Worm (Caenorhabditis elegans) whole organism, young adult: ENCODE results near the gene srg-69.
A peak's percentile ranks its signal among the peaks of the same experiment; 100 is the strongest.

Experiments
- B0261.1 ChIP-seq: sonication (generic microtip); optimal IDR thresholded peaks from 2 replicates; lab custom pipeline; 2016; ENCODE audit warnings: mild to moderate bottlenecking, missing genetic modification characterization, moderate library complexity, missing compliant biosample characterization
- B0336.3 ChIP-seq: fragments of 200-800 bp; sonication (Bioruptor generic); IDR thresholded peaks from 2 replicates; pipeline ENCODE4 v1.3.6; 2022; ENCODE audit warnings: missing genetic modification characterization, missing compliant biosample characterization
- C06A6.2 ChIP-seq: fragments of 200-800 bp; sonication (Bioruptor generic); conservative IDR thresholded peaks from 2 replicates; pipeline ENCODE4 v1.3.6; 2022; ENCODE audit warnings: missing genetic modification characterization, missing compliant biosample characterization
- F23B12.7 ChIP-seq: sonication (generic microtip); optimal IDR thresholded peaks from 2 replicates; lab custom pipeline; 2017; ENCODE audit warnings: missing genetic modification characterization, mild to moderate bottlenecking, missing compliant biosample characterization, antibody characterized with exemption, moderate library complexity; ENCODE audit not compliant: insufficient read depth
- F37B4.10 ChIP-seq: fragments of 200-800 bp; sonication (Bioruptor generic); IDR thresholded peaks from 2 replicates; pipeline ENCODE4 v1.3.6; 2022; ENCODE audit warnings: missing genetic modification characterization, missing compliant biosample characterization
- F49E8.2 ChIP-seq: sonication (generic microtip); optimal IDR thresholded peaks from 3 replicates; lab custom pipeline; 2017; ENCODE audit warnings: missing genetic modification characterization, mild to moderate bottlenecking, missing compliant biosample characterization, antibody characterized with exemption, moderate library complexity; ENCODE audit not compliant: insufficient read depth
- F55B11.4 ChIP-seq: sonication (generic microtip); optimal IDR thresholded peaks from 2 replicates; lab custom pipeline; 2016; ENCODE audit warnings: missing compliant biosample characterization, missing genetic modification characterization, borderline replicate concordance; ENCODE audit not compliant: insufficient read depth
- K11D2.4 ChIP-seq: fragments of 200-800 bp; sonication (Bioruptor generic); IDR thresholded peaks from 2 replicates; pipeline ENCODE4 v1.3.6; 2022; ENCODE audit warnings: missing genetic modification reagents, missing genetic modification characterization, missing compliant biosample characterization
- Y67H2A.10 ChIP-seq: fragments of 200-800 bp; sonication (Bioruptor generic); conservative IDR thresholded peaks from 2 replicates; pipeline ENCODE4 v1.3.6; 2022; ENCODE audit warnings: missing genetic modification reagents, missing genetic modification characterization, missing compliant biosample characterization
- ZK185.1 ChIP-seq: sonication (generic microtip); optimal IDR thresholded peaks from 2 replicates; lab custom pipeline; 2016; ENCODE audit warnings: mild to moderate bottlenecking, missing genetic modification characterization, missing compliant biosample characterization; ENCODE audit not compliant: poor library complexity, severe bottlenecking
- ama-1 ChIP-seq, 3 experiments: fragments of 150-350 bp in 1 of 3; sonication (generic microtip) in 2 of 3; optimal IDR thresholded peaks; 2 replicates each; lab custom pipeline; 2014 to 2018; ENCODE audit warnings: missing biosample characterization in 2 of 3, missing genetic modification characterization in 2 of 3, missing genetic modification reagents in 2 of 3
- athp-1 ChIP-seq: sonication (generic microtip); optimal IDR thresholded peaks from 2 replicates; lab custom pipeline; 2017; ENCODE audit warnings: mild to moderate bottlenecking, missing genetic modification characterization, missing compliant biosample characterization
- cebp-1 ChIP-seq, 2 experiments: fragments of 200-800 bp in 1 of 2; sonication (Bioruptor generic) in 1 of 2; sonication (generic microtip) in 1 of 2; IDR thresholded peaks in 1 of 2; optimal IDR thresholded peaks in 1 of 2; 2 replicates each; pipeline versions ENCODE4 v1.3.6 to Lab custom; 2017 to 2022; ENCODE audit warnings: missing compliant biosample characterization in 2 of 2, missing genetic modification characterization in 2 of 2, mild to moderate bottlenecking in 1 of 2, missing genetic modification reagents in 1 of 2, moderate library complexity in 1 of 2
- cebp-2 ChIP-seq: fragments of 200-800 bp; sonication (Bioruptor generic); IDR thresholded peaks from 2 replicates; pipeline ENCODE4 v1.3.6; 2022; ENCODE audit warnings: missing genetic modification characterization, missing compliant biosample characterization
- dox-1 ChIP-seq: fragments of 200-800 bp; sonication (Bioruptor generic); IDR thresholded peaks from 2 replicates; pipeline ENCODE4 v1.3.6; 2022; ENCODE audit warnings: missing genetic modification reagents, missing genetic modification characterization, missing compliant biosample characterization
- dpl-1 ChIP-seq: fragments of 150-350 bp; optimal IDR thresholded peaks from 2 replicates; lab custom pipeline; 2014; ENCODE audit warnings: missing biosample characterization, missing genetic modification reagents, missing genetic modification characterization
- egl-18 ChIP-seq: fragments of 200-800 bp; sonication (Bioruptor generic); IDR thresholded peaks from 2 replicates; pipeline ENCODE4 v1.3.6; 2022; ENCODE audit warnings: missing genetic modification reagents, missing genetic modification characterization, missing compliant biosample characterization
- ekl-4 ChIP-seq: fragments of 200-800 bp; sonication (Bioruptor generic); IDR thresholded peaks from 2 replicates; pipeline ENCODE4 v1.3.6; 2022; ENCODE audit warnings: missing genetic modification reagents, missing genetic modification characterization, missing compliant biosample characterization
- hlh-26 ChIP-seq: fragments of 200-800 bp; sonication (Bioruptor generic); conservative IDR thresholded peaks from 2 replicates; pipeline ENCODE4 v1.3.6; 2022; ENCODE audit warnings: missing genetic modification reagents, missing genetic modification characterization, missing compliant biosample characterization
- hmg-1.2 ChIP-seq: fragments of 200-800 bp; sonication (Bioruptor generic); IDR thresholded peaks from 2 replicates; pipeline ENCODE4 v1.3.6; 2022; ENCODE audit warnings: missing genetic modification reagents, missing genetic modification characterization, missing compliant biosample characterization
- hmg-20 ChIP-seq: fragments of 200-800 bp; sonication (Bioruptor generic); IDR thresholded peaks from 2 replicates; pipeline ENCODE4 v1.3.6; 2022; ENCODE audit warnings: missing genetic modification reagents, missing genetic modification characterization, missing compliant biosample characterization
- hrde-1 ChIP-seq: sonication (generic microtip); optimal IDR thresholded peaks from 2 replicates; lab custom pipeline; 2016; ENCODE audit warnings: missing genetic modification characterization, mild to moderate bottlenecking, missing compliant biosample characterization, moderate library complexity, missing genotype, missing genetic modification reagents, borderline replicate concordance
- lag-1 ChIP-seq: fragments of 200-800 bp; sonication (Bioruptor generic); IDR thresholded peaks from 2 replicates; pipeline ENCODE4 v1.3.6; 2022; ENCODE audit warnings: missing genetic modification reagents, missing genetic modification characterization, missing compliant biosample characterization
- let-607 ChIP-seq, 2 experiments: fragments of 200-800 bp in 1 of 2; sonication (Bioruptor generic) in 1 of 2; sonication (generic microtip) in 1 of 2; optimal IDR thresholded peaks; 2 replicates each; lab custom pipeline; 2016 to 2018; ENCODE audit warnings: mild to moderate bottlenecking in 2 of 2, missing compliant biosample characterization in 2 of 2, missing genetic modification characterization in 2 of 2, moderate library complexity in 2 of 2, missing genotype in 1 of 2
- lin-26 ChIP-seq: fragments of 200-800 bp; sonication (Bioruptor generic); IDR thresholded peaks from 2 replicates; pipeline ENCODE4 v1.3.6; 2022; ENCODE audit warnings: missing genetic modification reagents, missing genetic modification characterization, missing compliant biosample characterization
- lsy-27 ChIP-seq: sonication (generic microtip); optimal IDR thresholded peaks from 2 replicates; lab custom pipeline; 2017; ENCODE audit warnings: missing genetic modification characterization, mild to moderate bottlenecking, missing compliant biosample characterization, antibody characterized with exemption, missing genotype, borderline replicate concordance; ENCODE audit not compliant: insufficient read depth
- madf-8 ChIP-seq: fragments of 200-800 bp; sonication (Bioruptor generic); conservative IDR thresholded peaks from 2 replicates; pipeline ENCODE4 v1.3.6; 2022; ENCODE audit warnings: missing genetic modification reagents, missing genetic modification characterization, missing compliant biosample characterization
- mel-28 ChIP-seq: sonication (generic microtip); optimal IDR thresholded peaks from 2 replicates; lab custom pipeline; 2016; ENCODE audit warnings: borderline replicate concordance, mild to moderate bottlenecking, missing genetic modification characterization, missing compliant biosample characterization
- nhr-80 ChIP-seq: sonication (generic microtip); optimal IDR thresholded peaks from 2 replicates; lab custom pipeline; 2016; ENCODE audit warnings: missing genetic modification characterization, missing compliant biosample characterization
- nhr-90 ChIP-seq: sonication (generic microtip); optimal IDR thresholded peaks from 2 replicates; lab custom pipeline; 2016; ENCODE audit warnings: missing genotype, mild to moderate bottlenecking, missing genetic modification characterization, missing compliant biosample characterization
- rcor-1 ChIP-seq: fragments of 200-800 bp; sonication (Bioruptor generic); IDR thresholded peaks from 2 replicates; pipeline ENCODE4 v1.3.6; 2022; ENCODE audit warnings: missing genetic modification reagents, missing genetic modification characterization, missing compliant biosample characterization
- rpc-1 ChIP-seq, 2 experiments: fragments of 150-350 bp in 1 of 2; sonication (generic microtip) in 1 of 2; optimal IDR thresholded peaks; 2 replicates each; lab custom pipeline; 2014 to 2018; ENCODE audit warnings: missing biosample characterization in 1 of 2, missing genetic modification characterization in 1 of 2, missing genetic modification reagents in 1 of 2, missing genotype in 1 of 2
- sptf-2 ChIP-seq: fragments of 200-800 bp; sonication (Bioruptor generic); optimal IDR thresholded peaks from 2 replicates; lab custom pipeline; 2018; ENCODE audit warnings: mild to moderate bottlenecking, missing genetic modification characterization, missing compliant biosample characterization
- tbx-9 ChIP-seq: sonication (generic microtip); optimal IDR thresholded peaks from 2 replicates; lab custom pipeline; 2016; ENCODE audit warnings: borderline replicate concordance, missing genetic modification characterization, inconsistent platforms, missing compliant biosample characterization
- unc-130 ChIP-seq: sonication (generic microtip); optimal IDR thresholded peaks from 2 replicates; lab custom pipeline; 2016; ENCODE audit warnings: missing genetic modification reagents, missing genetic modification characterization, missing compliant biosample characterization
- unc-62 ChIP-seq: fragments of 150-350 bp; optimal IDR thresholded peaks from 2 replicates; lab custom pipeline; 2014; ENCODE audit warnings: missing biosample characterization, missing genetic modification reagents, missing genetic modification characterization
- zfh-2 ChIP-seq: fragments of 200-800 bp; sonication (Bioruptor generic); conservative IDR thresholded peaks from 2 replicates; pipeline ENCODE4 v1.3.6; 2022; ENCODE audit warnings: missing genetic modification reagents, missing genetic modification characterization, missing compliant biosample characterization
- ztf-25 ChIP-seq: fragments of 200-800 bp; sonication (Bioruptor generic); IDR thresholded peaks from 2 replicates; pipeline ENCODE4 v1.3.6; 2022; ENCODE audit warnings: missing genetic modification reagents, missing genetic modification characterization, missing compliant biosample characterization
- ztf-26 ChIP-seq: sonication (generic microtip); optimal IDR thresholded peaks from 2 replicates; lab custom pipeline; 2017; ENCODE audit warnings: missing genetic modification characterization, missing compliant biosample characterization
- ztf-28 ChIP-seq: fragments of 200-800 bp; sonication (Bioruptor generic); IDR thresholded peaks from 2 replicates; pipeline ENCODE4 v1.3.6; 2022; ENCODE audit warnings: missing genetic modification reagents, missing genetic modification characterization, missing compliant biosample characterization
- ztf-6 ChIP-seq: fragments of 200-800 bp; sonication (Bioruptor generic); IDR thresholded peaks from 2 replicates; pipeline ENCODE4 v1.3.6; 2022; ENCODE audit warnings: missing genetic modification reagents, missing genetic modification characterization, missing compliant biosample characterization

The srg-69 gene

ce11 chrII:5377467-5378238 lies 22.2 kb downstream of the srg-69 start, which contains the start of gene prdx-2 (continued):
- no peak for TF ChIP-seq ama-1 (optimal IDR thresholded peaks at IDR 0.05; lab: Kevin White, UChicago)
- no peak for TF ChIP-seq ama-1 (GFP tag; optimal IDR thresholded peaks at IDR 0.05; lab: Kevin White, UChicago)
- peak; percentile 16 for TF ChIP-seq F49E8.2 (tag; lab: Kevin White, UChicago)
- peak; percentile 77 for TF ChIP-seq dpl-1
- 0 out of 2 replicates have a peak, but pooled peaks have one; percentile 4 for TF ChIP-seq ztf-28
- peak; percentile 67 for TF ChIP-seq rcor-1
- TF ChIP-seq F23B12.7 (tag; lab: Kevin White, UChicago) = no peak
- TF ChIP-seq sptf-2 = no peak
- no peak for TF ChIP-seq B0261.1 (tag; lab: Kevin White, UChicago)
- TF ChIP-seq unc-62 = no peak
- no peak for TF ChIP-seq mel-28
- TF ChIP-seq athp-1 (tag; lab: Kevin White, UChicago) = peak; percentile 44
- TF ChIP-seq hlh-26 (GFP tag; lab: Robert Waterston, UW) = no peak

- TF ChIP-seq nhr-80 (peak; percentile 16), egl-18 (GFP tag; lab: Robert Waterston, UW) (no peak), let-607 (tag; optimal IDR thresholded peaks at IDR 0.05; lab: Kevin White, UChicago) (peak in 1 of 2 experiments; percentile 5), F37B4.10 (no peak), lsy-27 (tag; lab: Kevin White, UChicago) (no peak), lin-26 (GFP tag; lab: Robert Waterston, UW) (0 out of 2 replicates have a peak, but pooled peaks have one; percentile 29)
These were observed 22.7 kb downstream of the srg-69 start for ce11 chrII:5378239-5378521.

DNA sequence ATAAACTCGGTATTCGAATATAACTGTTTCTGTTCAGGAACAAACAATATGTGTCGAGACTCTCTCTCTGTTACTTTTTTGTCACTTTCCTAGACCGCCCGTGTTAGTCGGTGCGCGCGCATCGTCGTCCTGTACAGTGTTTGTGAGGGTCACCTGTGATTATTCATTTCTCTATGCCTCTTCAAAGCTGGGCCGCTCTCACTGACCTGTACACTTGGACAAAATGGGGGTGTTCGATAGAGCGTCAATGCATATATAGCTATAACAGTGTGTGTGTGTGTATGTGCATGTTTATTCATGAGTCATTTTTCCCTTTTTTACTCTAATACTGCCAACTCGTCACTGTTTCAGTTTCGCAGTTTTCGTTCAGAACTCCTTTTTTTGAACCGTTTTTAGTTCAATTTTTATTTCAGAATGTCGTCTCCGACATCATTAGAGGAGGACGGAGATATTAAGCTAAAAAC lies 24.2 kb downstream of the srg-69 start, which contains the start of gene pkc-3:
pkc-3 (plus strand) TSS at position 414 of the 464 bp plus-strand sequence.
- TF ChIP-seq Y67H2A.10 (GFP tag; lab: Robert Waterston, UW) (no peak), tbx-9 (tag; lab: Kevin White, UChicago) (no peak), F23B12.7 (tag; lab: Kevin White, UChicago) (no peak), unc-62 (no peak), dpl-1 (no peak), ekl-4 (peak; percentile 78), hmg-1.2 (GFP tag; lab: Robert Waterston, UW) (peak; percentile 59), madf-8 (GFP tag; lab: Robert Waterston, UW) (no peak), unc-130 (peak; percentile 34), F37B4.10 (0 out of 2 replicates have a peak, but pooled peaks have one; percentile 7), F55B11.4 (tag; lab: Kevin White, UChicago) (no peak), ztf-26 (tag; lab: Kevin White, UChicago) (peak; percentile 51), K11D2.4 (GFP tag; lab: Robert Waterston, UW) (no peak), C06A6.2 (GFP tag; lab: Robert Waterston, UW) (peak; percentile 35; the same call in 1 of the 2 replicates), ztf-25 (GFP tag; lab: Robert Waterston, UW) (no peak), cebp-2 (0 out of 2 replicates have a peak, but pooled peaks have one; percentile 31), cebp-1 (GFP tag; IDR thresholded peaks at IDR 0.05; lab: Robert Waterston, UW) (no peak), cebp-1 (tag; optimal IDR thresholded peaks at IDR 0.05; lab: Kevin White, UChicago) (peak; percentile 65), ZK185.1 (tag; lab: Kevin White, UChicago) (peak; percentile 47), ztf-6 (GFP tag; lab: Robert Waterston, UW) (no peak), hrde-1 (peak; percentile 3), B0336.3 (peak; percentile 92), mel-28 (no peak), zfh-2 (GFP tag; lab: Robert Waterston, UW) (peak; percentile 40; the same call in 1 of the 2 replicates), rpc-1 (optimal IDR thresholded peaks at IDR 0.05; lab: Kevin White, UChicago) (no peak), rpc-1 (tag; optimal IDR thresholded peaks at IDR 0.05; lab: Kevin White, UChicago) (no peak), dox-1 (peak; percentile 91), hmg-20 (GFP tag; lab: Robert Waterston, UW) (0 out of 2 replicates have a peak, but pooled peaks have one; percentile 22), lag-1 (GFP tag; lab: Robert Waterston, UW) (no peak), nhr-90 (tag; lab: Kevin White, UChicago) (peak; percentile 70)
